Worm (Caenorhabditis elegans) whole organism, young adult: ENCODE data around the gene skr-13.

Experiments used
- K12H6.12 ChIP-seq: fragments of 200-800 bp; sonication (Bioruptor generic); optimal IDR thresholded peaks from 2 replicates; lab custom pipeline; 2018; ENCODE audit warnings: mild to moderate bottlenecking, missing genetic modification characterization, missing compliant biosample characterization
- ccch-3 ChIP-seq: fragments of 200-800 bp; sonication (Bioruptor generic); optimal IDR thresholded peaks from 2 replicates; lab custom pipeline; 2018; ENCODE audit warnings: mild to moderate bottlenecking, missing genetic modification characterization, missing compliant biosample characterization
- hrde-1 ChIP-seq: sonication (generic microtip); optimal IDR thresholded peaks from 2 replicates; lab custom pipeline; 2016; ENCODE audit warnings: missing genetic modification characterization, mild to moderate bottlenecking, missing compliant biosample characterization, moderate library complexity, missing genotype, missing genetic modification reagents, borderline replicate concordance
- let-526 ChIP-seq: fragments of 200-800 bp; sonication (Bioruptor generic); IDR thresholded peaks from 2 replicates; pipeline ENCODE4 v1.3.6; 2022; ENCODE audit warnings: missing genetic modification reagents, missing genetic modification characterization, missing compliant biosample characterization
- lin-26 ChIP-seq: fragments of 200-800 bp; sonication (Bioruptor generic); IDR thresholded peaks from 2 replicates; pipeline ENCODE4 v1.3.6; 2022; ENCODE audit warnings: missing genetic modification reagents, missing genetic modification characterization, missing compliant biosample characterization
- lsl-1 ChIP-seq: fragments of 200-800 bp; sonication (Bioruptor generic); optimal IDR thresholded peaks from 2 replicates; lab custom pipeline; 2018; ENCODE audit warnings: mild to moderate bottlenecking, missing genetic modification characterization, moderate library complexity, missing compliant biosample characterization
- lsy-27 ChIP-seq: sonication (generic microtip); optimal IDR thresholded peaks from 2 replicates; lab custom pipeline; 2017; ENCODE audit warnings: missing genetic modification characterization, mild to moderate bottlenecking, missing compliant biosample characterization, antibody characterized with exemption, missing genotype, borderline replicate concordance; ENCODE audit not compliant: insufficient read depth
- nfya-2 ChIP-seq: fragments of 200-800 bp; sonication (Bioruptor generic); IDR thresholded peaks from 2 replicates; pipeline ENCODE4 v1.3.6; 2022; ENCODE audit warnings: missing genetic modification reagents, missing genetic modification characterization, missing compliant biosample characterization
- nfyb-1 ChIP-seq: fragments of 200-800 bp; sonication (Bioruptor generic); IDR thresholded peaks from 2 replicates; pipeline ENCODE4 v1.3.6; 2022; ENCODE audit warnings: missing genetic modification reagents, missing genetic modification characterization, missing compliant biosample characterization
- nhr-27 ChIP-seq: fragments of 200-800 bp; sonication (Bioruptor generic); optimal IDR thresholded peaks from 2 replicates; lab custom pipeline; 2018; ENCODE audit warnings: mild to moderate bottlenecking, missing genetic modification characterization, moderate library complexity, missing compliant biosample characterization
- pha-4 ChIP-seq: fragments of 150-350 bp; sonication (generic microtip); optimal IDR thresholded peaks from 2 replicates; lab custom pipeline; 2014; ENCODE audit warnings: missing biosample characterization, missing genetic modification reagents, missing genetic modification characterization
- rec-8 ChIP-seq, 2 experiments: sonication (generic microtip); optimal IDR thresholded peaks; 2 replicates each; lab custom pipeline; 2016; ENCODE audit warnings: mild to moderate bottlenecking in 2 of 2, missing genetic modification characterization in 2 of 2, missing genetic modification reagents in 2 of 2, missing genotype in 2 of 2, missing biosample characterization in 1 of 2, missing compliant biosample characterization in 1 of 2, moderate library complexity in 1 of 2
- sea-2 ChIP-seq: fragments of 200-800 bp; sonication (Bioruptor generic); IDR thresholded peaks from 2 replicates; pipeline ENCODE4 v1.3.6; 2022; ENCODE audit warnings: missing genetic modification characterization, missing compliant biosample characterization
- unc-62 ChIP-seq: fragments of 150-350 bp; optimal IDR thresholded peaks from 2 replicates; lab custom pipeline; 2014; ENCODE audit warnings: missing biosample characterization, missing genetic modification reagents, missing genetic modification characterization

ce11 chrIV:17171732-17172131 lies 9.3 kb upstream of the skr-13 start:
- TF ChIP-seq pha-4 (tag; lab: Kevin White, UChicago) (no peak), ccch-3 (GFP tag; lab: Kevin White, UChicago) (no peak), let-526 (GFP tag; lab: Robert Waterston, UW) (no peak), nfya-2 (GFP tag; lab: Robert Waterston, UW) (no peak), rec-8 (tag; optimal IDR thresholded peaks at IDR 0.05; lab: Kevin White, UChicago) (no peak), lsy-27 (tag; lab: Kevin White, UChicago) (no peak), sea-2 (GFP tag; lab: Robert Waterston, UW) (no peak), hrde-1 (no peak), K12H6.12 (no peak), lin-26 (GFP tag; lab: Robert Waterston, UW) (no peak), nhr-27 (no peak), lsl-1 (GFP tag; lab: Kevin White, UChicago) (no peak), nfyb-1 (GFP tag; lab: Robert Waterston, UW) (no peak), unc-62 (GFP tag; lab: Kevin White, UChicago) (no peak)
